Fruit fly (Drosophila melanogaster) whole organism, embryonic: Measurements from ENCODE around the gene CG11353.

Source experiments
- Bteb2 ChIP-seq: fragments of 200-800 bp; sonication (Bioruptor generic); optimal IDR thresholded peaks from 2 replicates; lab custom pipeline; 2016; ENCODE audit warnings: missing biosample characterization, missing genetic modification characterization
- CG12942 ChIP-seq: fragments of 200-800 bp; sonication (Bioruptor generic); optimal IDR thresholded peaks from 3 replicates; lab custom pipeline; 2016; ENCODE audit warnings: missing biosample characterization, missing genetic modification characterization
- CG34224 ChIP-seq: fragments of 200-800 bp; sonication (Bioruptor generic); IDR thresholded peaks from 3 replicates; pipeline ENCODE4 v1.3.6; 2022; ENCODE audit warnings: missing biosample characterization, missing genetic modification characterization; ENCODE audit not compliant: partially characterized antibody
- CG9437 ChIP-seq: fragments of 200-800 bp; sonication (Bioruptor generic); optimal IDR thresholded peaks from 2 replicates; lab custom pipeline; 2018; ENCODE audit warnings: missing biosample characterization, mild to moderate bottlenecking, missing genetic modification characterization
- CoRest ChIP-seq: fragments of 200-800 bp; sonication (Bioruptor generic); optimal IDR thresholded peaks from 3 replicates; lab custom pipeline; 2018; ENCODE audit warnings: missing biosample characterization, mild to moderate bottlenecking, missing genetic modification characterization, moderate library complexity
- Dbx ChIP-seq: fragments of 200-800 bp; sonication (Bioruptor generic); IDR thresholded peaks from 3 replicates; pipeline ENCODE4 v1.3.6; 2022; ENCODE audit warnings: missing biosample characterization, missing genetic modification characterization
- Ptx1 ChIP-seq: fragments of 200-800 bp; sonication (Bioruptor generic); IDR thresholded peaks from 2 replicates; pipeline ENCODE4 v1.3.6; 2022; ENCODE audit warnings: missing biosample characterization, missing genetic modification characterization
- fd96Cb ChIP-seq: fragments of 200-800 bp; sonication (Bioruptor generic); optimal IDR thresholded peaks from 2 replicates; lab custom pipeline; 2018; ENCODE audit warnings: missing biosample characterization, mild to moderate bottlenecking, missing genetic modification characterization, moderate library complexity
- sima ChIP-seq: fragments of 200-800 bp; sonication (Bioruptor generic); optimal IDR thresholded peaks from 2 replicates; lab custom pipeline; 2016; ENCODE audit warnings: missing biosample characterization, missing genetic modification characterization

- TF ChIP-seq fd96Cb (tag; lab: Kevin White, UChicago), result no peak
- TF ChIP-seq Bteb2 (GFP tag; lab: Kevin White, UChicago), result no peak
- TF ChIP-seq sima, result no peak
- no peak for TF ChIP-seq CoRest (tag; lab: Kevin White, UChicago)
- TF ChIP-seq Dbx (GFP tag; lab: Robert Waterston, UW), result no peak
- TF ChIP-seq CG34224, result no peak
- TF ChIP-seq Ptx1 (GFP tag; lab: Robert Waterston, UW), result no peak
- TF ChIP-seq CG9437 (GFP tag; lab: Kevin White, UChicago), result no peak
- no peak for TF ChIP-seq CG12942
Observed at dm6 chr3L:4545731-4546130, 12.8 kb downstream of the CG11353 start.
